Worm (Caenorhabditis elegans) whole organism, L4 larva: Measurements from ENCODE around the gene pdhk-2.
A peak's percentile ranks its signal among the peaks of the same experiment; 100 is the strongest.

Source experiments
- D1046.2 ChIP-seq: fragments of 200-800 bp; sonication (Bioruptor generic); IDR thresholded peaks from 2 replicates; pipeline ENCODE4 v1.3.6; 2022; ENCODE audit warnings: missing genetic modification characterization, missing compliant biosample characterization
- F10B5.3 ChIP-seq: sonication (generic microtip); optimal IDR thresholded peaks from 2 replicates; lab custom pipeline; 2016; ENCODE audit warnings: mild to moderate bottlenecking, missing genetic modification characterization, missing compliant biosample characterization
- F37D6.2 ChIP-seq: sonication (generic microtip); optimal IDR thresholded peaks from 2 replicates; lab custom pipeline; 2016; ENCODE audit warnings: mild to moderate bottlenecking, missing genetic modification characterization, missing compliant biosample characterization
- F44E2.7 ChIP-seq: fragments of 200-800 bp; sonication (Bioruptor generic); IDR thresholded peaks from 2 replicates; pipeline ENCODE4 v2.1.2; 2022; ENCODE audit warnings: missing genetic modification characterization, missing compliant biosample characterization
- F49E8.2 ChIP-seq: sonication (generic microtip); optimal IDR thresholded peaks from 2 replicates; lab custom pipeline; 2016; ENCODE audit warnings: missing compliant biosample characterization, mild to moderate bottlenecking, missing genetic modification characterization, borderline replicate concordance
- T26A8.4 ChIP-seq: fragments of 200-800 bp; sonication (Bioruptor generic); IDR thresholded peaks from 2 replicates; pipeline ENCODE4 v1.3.6; 2022; ENCODE audit warnings: missing genetic modification characterization, missing compliant biosample characterization
- Y105C5A.15 ChIP-seq: fragments of 200-800 bp; sonication (Bioruptor generic); IDR thresholded peaks from 2 replicates; pipeline ENCODE4 v1.3.6; 2022; ENCODE audit warnings: missing genetic modification characterization, missing compliant biosample characterization
- ZK337.2 ChIP-seq: fragments of 200-800 bp; sonication (Bioruptor generic); IDR thresholded peaks from 2 replicates; pipeline ENCODE4 v1.3.6; 2022; ENCODE audit warnings: missing genetic modification reagents, missing genetic modification characterization, missing compliant biosample characterization
- aha-1 ChIP-seq: fragments of 150-350 bp; peaks from one replicate; lab custom pipeline; 2014; ENCODE audit warnings: missing biosample characterization, missing genetic modification characterization
- aly-2 ChIP-seq: sonication (generic microtip); optimal IDR thresholded peaks from 2 replicates; lab custom pipeline; 2018; ENCODE audit warnings: missing biosample characterization, missing genetic modification characterization
- attf-4 ChIP-seq: sonication (generic microtip); optimal IDR thresholded peaks from 3 replicates; lab custom pipeline; 2017; ENCODE audit warnings: missing biosample characterization, missing genetic modification characterization
- ceh-20 ChIP-seq: fragments of 200-800 bp; sonication (Bioruptor generic); IDR thresholded peaks from 2 replicates; pipeline ENCODE4 v1.3.6; 2022; ENCODE audit warnings: missing genetic modification reagents, missing genetic modification characterization, missing compliant biosample characterization
- ceh-28 ChIP-seq: fragments of 150-350 bp; optimal IDR thresholded peaks from 2 replicates; lab custom pipeline; 2014; ENCODE audit warnings: missing biosample characterization, missing genetic modification reagents, missing genetic modification characterization
- ceh-32 ChIP-seq: sonication (generic microtip); optimal IDR thresholded peaks from 2 replicates; lab custom pipeline; 2016; ENCODE audit warnings: mild to moderate bottlenecking, missing genetic modification characterization, missing compliant biosample characterization; ENCODE audit not compliant: poor library complexity
- ceh-44 ChIP-seq: fragments of 200-800 bp; sonication (Bioruptor generic); IDR thresholded peaks from 2 replicates; pipeline ENCODE4 v1.3.6; 2022; ENCODE audit warnings: missing genetic modification reagents, missing genetic modification characterization, missing compliant biosample characterization
- ceh-62 ChIP-seq: sonication (generic microtip); optimal IDR thresholded peaks from 2 replicates; lab custom pipeline; 2017; ENCODE audit warnings: missing biosample characterization, missing genetic modification characterization
- cey-2 ChIP-seq: sonication (generic microtip); optimal IDR thresholded peaks from 3 replicates; lab custom pipeline; 2017; ENCODE audit warnings: missing genetic modification characterization, mild to moderate bottlenecking, missing compliant biosample characterization, antibody characterized with exemption, borderline replicate concordance; ENCODE audit not compliant: insufficient read depth
- daf-16 ChIP-seq, 3 experiments: sonication (generic microtip); optimal IDR thresholded peaks; 2 replicates each; lab custom pipeline; 2016 to 2017; ENCODE audit warnings: missing genetic modification characterization in 3 of 3, missing genetic modification reagents in 3 of 3, mild to moderate bottlenecking in 2 of 3, missing compliant biosample characterization in 2 of 3, missing biosample characterization in 1 of 3, moderate library complexity in 1 of 3
- dmd-9 ChIP-seq: fragments of 200-800 bp; sonication (Bioruptor generic); IDR thresholded peaks from 2 replicates; pipeline ENCODE4 v1.3.6; 2022; ENCODE audit warnings: missing genetic modification reagents, missing genetic modification characterization, missing compliant biosample characterization
- dve-1 ChIP-seq: sonication (generic microtip); optimal IDR thresholded peaks from 2 replicates; lab custom pipeline; 2017; ENCODE audit warnings: antibody characterized with exemption, mild to moderate bottlenecking, missing genetic modification characterization, missing compliant biosample characterization; ENCODE audit not compliant: insufficient read depth
- egl-27 ChIP-seq: sonication (generic microtip); optimal IDR thresholded peaks from 3 replicates; lab custom pipeline; 2017; ENCODE audit warnings: missing biosample characterization, missing genetic modification reagents, missing genetic modification characterization
- fos-1 ChIP-seq: fragments of 150-350 bp; optimal IDR thresholded peaks from 2 replicates; lab custom pipeline; 2014; ENCODE audit warnings: missing biosample characterization, missing genetic modification characterization
- hlh-30 ChIP-seq: sonication (generic microtip); optimal IDR thresholded peaks from 2 replicates; lab custom pipeline; 2017; ENCODE audit warnings: antibody characterized with exemption, mild to moderate bottlenecking, missing genetic modification characterization, missing compliant biosample characterization; ENCODE audit not compliant: insufficient read depth
- hmg-1.1 ChIP-seq: fragments of 200-800 bp; sonication (Bioruptor generic); IDR thresholded peaks from 2 replicates; pipeline ENCODE4 v1.3.6; 2022; ENCODE audit warnings: missing genetic modification reagents, missing genetic modification characterization, missing compliant biosample characterization
- jun-1 ChIP-seq: fragments of 150-350 bp; optimal IDR thresholded peaks from 2 replicates; lab custom pipeline; 2014; ENCODE audit warnings: missing biosample characterization, missing genetic modification reagents, missing genetic modification characterization
- lin-15B ChIP-seq: fragments of 150-350 bp; sonication (generic microtip); optimal IDR thresholded peaks from 3 replicates; lab custom pipeline; 2014; ENCODE audit warnings: missing biosample characterization, missing genetic modification characterization
- lsy-2 ChIP-seq, 2 experiments: fragments of 150-350 bp in 1 of 2; sonication (generic microtip) in 1 of 2; optimal IDR thresholded peaks; 2 replicates each; lab custom pipeline; 2014 to 2017; ENCODE audit warnings: missing biosample characterization in 2 of 2, missing genetic modification characterization in 2 of 2
- mdl-1 ChIP-seq, 2 experiments: fragments of 150-350 bp in 1 of 2; sonication (generic microtip) in 1 of 2; optimal IDR thresholded peaks; 2 replicates each; lab custom pipeline; 2014 to 2017; ENCODE audit warnings: missing biosample characterization in 2 of 2, missing genetic modification characterization in 2 of 2
- mdt-29 ChIP-seq: fragments of 200-800 bp; sonication (Bioruptor generic); IDR thresholded peaks from 2 replicates; pipeline ENCODE4 v1.3.6; 2022; ENCODE audit warnings: missing genetic modification reagents, missing genetic modification characterization, missing compliant biosample characterization
- mes-2 ChIP-seq: sonication (generic microtip); optimal IDR thresholded peaks from 2 replicates; lab custom pipeline; 2016; ENCODE audit warnings: missing genotype, mild to moderate bottlenecking, missing genetic modification characterization, missing compliant biosample characterization; ENCODE audit not compliant: poor library complexity, severe bottlenecking
- mxl-3 ChIP-seq: fragments of 200-800 bp; sonication (Bioruptor generic); optimal IDR thresholded peaks from 2 replicates; lab custom pipeline; 2018; ENCODE audit warnings: mild to moderate bottlenecking, missing genetic modification characterization, missing compliant biosample characterization
- nhr-10 ChIP-seq: fragments of 150-350 bp; optimal IDR thresholded peaks from 2 replicates; lab custom pipeline; 2014; ENCODE audit warnings: missing biosample characterization, missing genetic modification characterization
- nhr-102 ChIP-seq: sonication (generic microtip); optimal IDR thresholded peaks from 2 replicates; lab custom pipeline; 2016; ENCODE audit warnings: mild to moderate bottlenecking, missing genetic modification characterization, moderate library complexity, missing compliant biosample characterization
- nhr-25 ChIP-seq: sonication (generic microtip); optimal IDR thresholded peaks from 2 replicates; lab custom pipeline; 2017; ENCODE audit warnings: missing genetic modification characterization, mild to moderate bottlenecking, missing compliant biosample characterization, antibody characterized with exemption, moderate library complexity, borderline replicate concordance; ENCODE audit not compliant: insufficient read depth
- nhr-28 ChIP-seq: fragments of 150-350 bp; optimal IDR thresholded peaks from 2 replicates; lab custom pipeline; 2014; ENCODE audit warnings: missing biosample characterization, missing genetic modification characterization
- nhr-41 ChIP-seq: fragments of 200-800 bp; sonication (Bioruptor generic); IDR thresholded peaks from 2 replicates; pipeline ENCODE4 v1.3.6; 2022; ENCODE audit warnings: missing genetic modification reagents, missing genetic modification characterization, missing compliant biosample characterization
- nhr-48 ChIP-seq: sonication (generic microtip); optimal IDR thresholded peaks from 2 replicates; lab custom pipeline; 2016; ENCODE audit warnings: mild to moderate bottlenecking, missing genetic modification characterization, missing compliant biosample characterization
- nhr-6 ChIP-seq: fragments of 150-350 bp; optimal IDR thresholded peaks from 2 replicates; lab custom pipeline; 2014; ENCODE audit warnings: missing biosample characterization, missing genetic modification characterization
- nhr-76 ChIP-seq: fragments of 150-350 bp; optimal IDR thresholded peaks from 2 replicates; lab custom pipeline; 2014; ENCODE audit warnings: missing biosample characterization, missing genetic modification characterization
- php-3 ChIP-seq: fragments of 200-800 bp; sonication (Bioruptor generic); IDR thresholded peaks from 2 replicates; pipeline ENCODE4 v1.3.6; 2022; ENCODE audit warnings: missing genetic modification reagents, missing genetic modification characterization, missing compliant biosample characterization
- pqm-1 ChIP-seq: sonication (generic microtip); optimal IDR thresholded peaks from 2 replicates; lab custom pipeline; 2017; ENCODE audit warnings: missing biosample characterization, missing genetic modification characterization
- sdz-12 ChIP-seq: fragments of 200-800 bp; sonication (Bioruptor generic); optimal IDR thresholded peaks from 2 replicates; lab custom pipeline; 2018; ENCODE audit warnings: mild to moderate bottlenecking, missing genetic modification characterization, missing compliant biosample characterization
- set-16 ChIP-seq: fragments of 200-800 bp; sonication (Bioruptor generic); IDR thresholded peaks from 2 replicates; pipeline ENCODE4 v1.3.6; 2022; ENCODE audit warnings: missing genetic modification reagents, missing genetic modification characterization, missing compliant biosample characterization
- skn-1 ChIP-seq: fragments of 150-350 bp; optimal IDR thresholded peaks from 2 replicates; lab custom pipeline; 2014; ENCODE audit warnings: missing biosample characterization, missing genetic modification characterization
- snpc-4 ChIP-seq: fragments of 150-350 bp; optimal IDR thresholded peaks from 2 replicates; lab custom pipeline; 2014; ENCODE audit warnings: missing biosample characterization, missing genetic modification characterization
- spr-1 ChIP-seq: sonication (generic microtip); optimal IDR thresholded peaks from 2 replicates; lab custom pipeline; 2016; ENCODE audit warnings: mild to moderate bottlenecking, missing genetic modification characterization, missing compliant biosample characterization
- tra-1 ChIP-seq: fragments of 200-800 bp; sonication (Bioruptor generic); IDR thresholded peaks from 2 replicates; pipeline ENCODE4 v1.3.6; 2022; ENCODE audit warnings: missing genetic modification reagents, missing genetic modification characterization, missing compliant biosample characterization
- unc-130 ChIP-seq: sonication (generic microtip); optimal IDR thresholded peaks from 2 replicates; lab custom pipeline; 2016; ENCODE audit warnings: missing genetic modification reagents, missing genetic modification characterization, missing compliant biosample characterization
- unc-39 ChIP-seq: sonication (generic microtip); optimal IDR thresholded peaks from 2 replicates; lab custom pipeline; 2017; ENCODE audit warnings: missing biosample characterization, missing genetic modification characterization
- zfp-3 ChIP-seq: fragments of 200-800 bp; sonication (Bioruptor generic); conservative IDR thresholded peaks from 2 replicates; pipeline ENCODE4 v1.3.6; 2022; ENCODE audit warnings: missing genetic modification reagents, missing genetic modification characterization, missing compliant biosample characterization
- zip-2 ChIP-seq: fragments of 150-350 bp; optimal IDR thresholded peaks from 2 replicates; lab custom pipeline; 2014; ENCODE audit warnings: missing biosample characterization, missing genetic modification characterization
- ztf-7 ChIP-seq: fragments of 150-350 bp; optimal IDR thresholded peaks from 2 replicates; lab custom pipeline; 2014; ENCODE audit warnings: missing biosample characterization, missing genetic modification characterization

pdhk-2 gene

DNA sequence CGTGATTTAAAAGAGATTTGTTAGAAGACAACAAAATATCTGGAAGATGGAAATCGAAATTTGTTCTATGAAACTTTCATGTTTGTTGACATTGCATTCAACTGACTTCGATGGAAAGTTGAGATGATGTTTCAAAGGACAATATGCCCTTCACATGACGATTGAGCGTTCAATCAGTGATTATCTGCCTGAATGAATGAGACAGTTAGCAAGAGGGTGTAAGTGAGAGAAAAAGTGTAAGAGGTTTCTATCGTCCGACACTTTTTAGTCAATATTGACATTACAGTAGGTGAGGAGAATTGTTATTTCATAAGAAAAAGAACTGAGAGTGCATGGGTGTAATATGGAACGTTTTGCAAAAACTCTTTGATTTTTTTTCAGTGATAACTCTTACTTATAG lies 8.0 kb downstream of the pdhk-2 start (continued):
- TF ChIP-seq ztf-7 (tag; lab: Kevin White, UChicago) (no peak), nhr-102 (tag; lab: Kevin White, UChicago) (no peak), F37D6.2 (tag; lab: Kevin White, UChicago) (no peak), nhr-76 (tag; lab: Kevin White, UChicago) (no peak), pqm-1 (tag; lab: Kevin White, UChicago) (peak; percentile 32), snpc-4 (no peak), daf-16 (GFP tag; optimal IDR thresholded peaks at IDR 0.05; lab: Kevin White, UChicago) (no peak), daf-16 (tag; optimal IDR thresholded peaks at IDR 0.05; lab: Kevin White, UChicago) (peak; percentile 69), dve-1 (tag; lab: Kevin White, UChicago) (peak; percentile 10), T26A8.4 (GFP tag; lab: Robert Waterston, UW) (no peak), F44E2.7 (no peak), set-16 (GFP tag; lab: Robert Waterston, UW) (no peak), zfp-3 (GFP tag; lab: Robert Waterston, UW) (no peak), Y105C5A.15 (GFP tag; lab: Robert Waterston, UW) (no peak), nhr-28 (peak; percentile 60), attf-4 (tag; lab: Kevin White, UChicago) (no peak), ceh-62 (no peak), nhr-41 (GFP tag; lab: Robert Waterston, UW) (no peak), egl-27 (no peak), F10B5.3 (no peak), aha-1 (tag; lab: Kevin White, UChicago) (peak; percentile 91), unc-39 (tag; lab: Kevin White, UChicago) (no peak), mxl-3 (GFP tag; lab: Kevin White, UChicago) (peak; percentile 50), nhr-25 (tag; lab: Kevin White, UChicago) (peak; percentile 40), zip-2 (no peak), lin-15B (tag; lab: Kevin White, UChicago) (no peak), F49E8.2 (tag; lab: Kevin White, UChicago) (no peak), unc-130 (GFP tag; lab: Kevin White, UChicago) (no peak), nhr-10 (tag; lab: Kevin White, UChicago) (no peak), skn-1 (no peak), ceh-44 (GFP tag; lab: Robert Waterston, UW) (no peak), lsy-2 (tag; optimal IDR thresholded peaks at IDR 0.05; lab: Kevin White, UChicago) (peak in 1 of 2 experiments; percentile 44), dmd-9 (GFP tag; lab: Robert Waterston, UW) (no peak), mes-2 (tag; lab: Kevin White, UChicago) (peak; percentile 32), cey-2 (tag; lab: Kevin White, UChicago) (no peak), D1046.2 (GFP tag; lab: Robert Waterston, UW) (no peak), ceh-28 (tag; lab: Kevin White, UChicago) (no peak), ceh-32 (tag; lab: Kevin White, UChicago) (no peak), fos-1 (no peak), nhr-6 (tag; lab: Kevin White, UChicago) (peak; percentile 73), tra-1 (GFP tag; lab: Robert Waterston, UW) (no peak), mdt-29 (GFP tag; lab: Robert Waterston, UW) (no peak), php-3 (no peak), ZK337.2 (GFP tag; lab: Robert Waterston, UW) (no peak), nhr-48 (tag; lab: Kevin White, UChicago) (no peak), ceh-20 (GFP tag; lab: Robert Waterston, UW) (no peak), mdl-1 (tag; optimal IDR thresholded peaks at IDR 0.05; lab: Kevin White, UChicago) (no peak), hlh-30 (peak; percentile 82), jun-1 (tag; lab: Kevin White, UChicago) (no peak), spr-1 (tag; lab: Kevin White, UChicago) (no peak), aly-2 (no peak), sdz-12 (GFP tag; lab: Kevin White, UChicago) (no peak), hmg-1.1 (GFP tag; lab: Robert Waterston, UW) (0 out of 2 replicates have a peak, but pooled peaks have one; percentile 25)
